Worm (Caenorhabditis elegans) whole organism, midembryonic: Measurements from ENCODE around the gene C30A5.16.

ENCODE experiments used
- cog-1 ChIP-seq: sonication (generic microtip); optimal IDR thresholded peaks from 2 replicates; lab custom pipeline; 2016; ENCODE audit warnings: missing genetic modification characterization, missing compliant biosample characterization
- flt-1 ChIP-seq: fragments of 200-800 bp; sonication (Bioruptor generic); IDR thresholded peaks from 2 replicates; pipeline ENCODE4 v1.3.6; 2022; ENCODE audit warnings: missing genetic modification characterization, missing compliant biosample characterization
- klf-2 ChIP-seq: fragments of 200-800 bp; sonication (Bioruptor generic); conservative IDR thresholded peaks from 2 replicates; pipeline ENCODE4 v1.3.6; 2022; ENCODE audit warnings: missing genetic modification reagents, missing genetic modification characterization, missing compliant biosample characterization
- med-1 ChIP-seq: sonication (generic microtip); optimal IDR thresholded peaks from 2 replicates; lab custom pipeline; 2017; ENCODE audit warnings: missing genetic modification characterization, mild to moderate bottlenecking, missing compliant biosample characterization, antibody characterized with exemption, missing genetic modification reagents; ENCODE audit not compliant: insufficient read depth
- ref-1 ChIP-seq: fragments of 200-800 bp; sonication (Bioruptor generic); conservative IDR thresholded peaks from 2 replicates; pipeline ENCODE4 v1.3.6; 2022; ENCODE audit warnings: missing genetic modification reagents, missing genetic modification characterization, missing compliant biosample characterization
- tab-1 ChIP-seq: fragments of 200-800 bp; sonication (Bioruptor generic); IDR thresholded peaks from 2 replicates; pipeline ENCODE4 v1.3.6; 2022; ENCODE audit warnings: missing genetic modification characterization, missing compliant biosample characterization
- ztf-23 ChIP-seq: fragments of 200-800 bp; sonication (Bioruptor generic); IDR thresholded peaks from 2 replicates; pipeline ENCODE4 v1.3.6; 2022; ENCODE audit warnings: missing genetic modification reagents, missing genetic modification characterization, missing compliant biosample characterization
- ztf-29 ChIP-seq: fragments of 200-800 bp; sonication (Bioruptor generic); IDR thresholded peaks from 2 replicates; pipeline ENCODE4 v1.3.6; 2022; ENCODE audit warnings: missing genetic modification reagents, missing genetic modification characterization, missing compliant biosample characterization

DNA sequence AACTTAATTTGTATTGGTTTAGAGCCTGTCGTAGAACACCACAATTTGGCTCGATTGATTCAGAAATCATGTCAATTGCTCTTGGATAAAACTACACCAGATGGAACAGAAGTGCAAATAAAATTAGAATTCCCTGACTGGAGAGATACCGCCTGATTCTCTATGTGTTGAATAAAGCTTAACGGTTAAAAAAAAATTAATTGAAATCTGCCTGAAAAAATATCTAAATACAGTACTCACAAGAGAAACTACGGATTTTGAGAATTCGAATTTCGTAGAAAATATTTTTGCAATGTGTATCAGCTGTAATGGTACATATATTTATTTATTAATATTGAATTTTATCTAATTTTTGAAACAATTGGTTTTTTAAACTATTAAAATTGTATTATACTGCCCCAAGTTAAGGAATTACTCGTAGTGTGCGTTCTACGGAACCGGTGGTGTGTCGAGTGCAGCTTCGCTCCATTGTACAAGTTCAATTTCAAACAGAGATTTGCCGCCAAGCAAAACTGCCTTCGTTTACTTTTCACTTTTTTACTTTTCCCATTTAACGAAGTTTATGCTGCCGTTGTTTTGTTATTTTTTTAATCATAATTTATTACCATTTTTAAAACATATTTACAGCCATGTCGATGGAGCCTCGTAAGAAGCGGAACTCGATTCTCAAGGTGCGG lies 32.1 kb downstream of the C30A5.16 start, which contains the start of gene knl-1:
- TF ChIP-seq ztf-29 (GFP tag; lab: Robert Waterston, UW) (no peak), ztf-23 (GFP tag; lab: Robert Waterston, UW) (peak; percentile 73), flt-1 (GFP tag; lab: Robert Waterston, UW) (0 out of 2 replicates have a peak, but pooled peaks have one; percentile 33), med-1 (GFP tag; lab: Kevin White, UChicago) (no peak), ref-1 (GFP tag; lab: Robert Waterston, UW) (no peak), klf-2 (no peak), cog-1 (tag; lab: Kevin White, UChicago) (no peak), tab-1 (GFP tag; lab: Robert Waterston, UW) (no peak)
